Fruit fly (Drosophila melanogaster): ENCODE measurements around the gene Acp36DE.

- TF ChIP-seq OdsH (GFP tag; optimal IDR thresholded peaks at IDR 0.05) (no peak), HLH106 (tag; optimal IDR thresholded peaks at IDR 0.05) (no peak), Jra (GFP tag; optimal IDR thresholded peaks at IDR 0.05) (peak; percentile 4), lola (GFP tag; optimal IDR thresholded peaks at IDR 0.05) (no peak), rgr (GFP tag; optimal IDR thresholded peaks at IDR 0.05) (no peak), usp (GFP tag; optimal IDR thresholded peaks at IDR 0.05) (no peak), Dfd (GFP tag; optimal IDR thresholded peaks at IDR 0.05) (no peak)
Observed at dm6 chr2L:18313922-18314712, 44.7 kb downstream of the Acp36DE start.
